Worm (Caenorhabditis elegans) whole organism, mixed stage, embryonic: ENCODE measurements around the gene chat-1.

Source experiments
- lin-13 ChIP-seq: fragments of 150-350 bp; optimal IDR thresholded peaks from 2 replicates; lab custom pipeline; 2014; ENCODE audit warnings: missing biosample characterization, missing genetic modification characterization
- nhr-12 ChIP-seq: fragments of 150-350 bp; optimal IDR thresholded peaks from 2 replicates; lab custom pipeline; 2014; ENCODE audit warnings: missing biosample characterization, missing genetic modification characterization
- nhr-76 ChIP-seq: sonication (generic microtip); optimal IDR thresholded peaks from 2 replicates; lab custom pipeline; 2017; ENCODE audit warnings: missing biosample characterization, missing genetic modification characterization
- sptf-1 ChIP-seq: sonication (generic microtip); optimal IDR thresholded peaks from 2 replicates; lab custom pipeline; 2017; ENCODE audit warnings: mild to moderate bottlenecking, missing genetic modification characterization, moderate library complexity, missing compliant biosample characterization

- TF ChIP-seq lin-13 = no peak
- no peak for TF ChIP-seq nhr-76 (tag; lab: Kevin White, UChicago)
- no peak for TF ChIP-seq sptf-1 (tag; lab: Kevin White, UChicago)
- TF ChIP-seq nhr-12 (tag; lab: Kevin White, UChicago) = no peak
Measured at ce11 chrIV:4398890-4399289, 48.2 kb upstream of the chat-1 start.
